Fruit fly (Drosophila melanogaster) whole organism, adult: Measurements from ENCODE around the gene CG2059.

Experiments used
- CG11617 ChIP-seq: fragments of 200-800 bp; sonication (Bioruptor generic); optimal IDR thresholded peaks from 2 replicates; lab custom pipeline; 2017; ENCODE audit warnings: mild to moderate bottlenecking, missing biosample characterization, missing genetic modification reagents, missing genetic modification characterization
- CG12768 ChIP-seq: fragments of 200-800 bp; sonication (Bioruptor generic); optimal IDR thresholded peaks from 2 replicates; lab custom pipeline; 2017; ENCODE audit warnings: missing biosample characterization, missing genetic modification characterization, mild to moderate bottlenecking, moderate library complexity, missing genetic modification reagents
- CG14711 ChIP-seq: fragments of 200-800 bp; sonication (Bioruptor generic); optimal IDR thresholded peaks from 2 replicates; lab custom pipeline; 2018; ENCODE audit warnings: missing biosample characterization, mild to moderate bottlenecking, missing genetic modification characterization, moderate library complexity
- CG1620 ChIP-seq: fragments of 200-800 bp; sonication (Bioruptor generic); optimal IDR thresholded peaks from 2 replicates; lab custom pipeline; 2016; ENCODE audit warnings: missing biosample characterization, missing genetic modification characterization
- CG33017 ChIP-seq: fragments of 200-800 bp; sonication (Bioruptor generic); optimal IDR thresholded peaks from 2 replicates; lab custom pipeline; 2018; ENCODE audit warnings: missing biosample characterization, mild to moderate bottlenecking, missing genetic modification characterization, moderate library complexity
- CG5204 ChIP-seq: fragments of 200-800 bp; sonication (Bioruptor generic); optimal IDR thresholded peaks from 2 replicates; lab custom pipeline; 2016; ENCODE audit warnings: missing biosample characterization, missing genetic modification characterization
- CG7045 ChIP-seq: fragments of 200-800 bp; sonication (Bioruptor generic); optimal IDR thresholded peaks from 2 replicates; lab custom pipeline; 2017; ENCODE audit warnings: missing biosample characterization, mild to moderate bottlenecking, missing genetic modification characterization
- CG7101 ChIP-seq: fragments of 200-800 bp; sonication (Bioruptor generic); optimal IDR thresholded peaks from 2 replicates; lab custom pipeline; 2018; ENCODE audit warnings: missing biosample characterization, mild to moderate bottlenecking, missing genetic modification characterization, moderate library complexity
- Clk ChIP-seq: fragments of 200-800 bp; sonication (Bioruptor generic); optimal IDR thresholded peaks from 2 replicates; lab custom pipeline; 2017; ENCODE audit warnings: missing biosample characterization, missing genetic modification characterization
- Crg-1 ChIP-seq: fragments of 200-800 bp; sonication (Bioruptor generic); optimal IDR thresholded peaks from 2 replicates; lab custom pipeline; 2016; ENCODE audit warnings: missing biosample characterization, missing genetic modification characterization
- Hr96 ChIP-seq: fragments of 200-800 bp; sonication (Bioruptor generic); optimal IDR thresholded peaks from 2 replicates; lab custom pipeline; 2016; ENCODE audit warnings: missing biosample characterization, missing genetic modification characterization
- Mnt ChIP-seq: fragments of 200-800 bp; sonication (Bioruptor generic); optimal IDR thresholded peaks from 2 replicates; lab custom pipeline; 2016; ENCODE audit warnings: missing biosample characterization, mild to moderate bottlenecking, missing genetic modification characterization
- bab1 ChIP-seq: fragments of 200-800 bp; sonication (Bioruptor generic); optimal IDR thresholded peaks from 3 replicates; lab custom pipeline; 2019; ENCODE audit warnings: missing biosample characterization, mild to moderate bottlenecking, missing genetic modification characterization, moderate library complexity
- cic ChIP-seq: fragments of 200-800 bp; sonication (Bioruptor generic); optimal IDR thresholded peaks from 2 replicates; lab custom pipeline; 2017; ENCODE audit warnings: missing biosample characterization, mild to moderate bottlenecking, missing genetic modification characterization, moderate library complexity
- cnc ChIP-seq, 2 experiments: fragments of >200 bp; optimal IDR thresholded peaks; 2 replicates each; lab custom pipeline; 2017
- kay ChIP-seq: fragments of 200-800 bp; sonication (Bioruptor generic); peaks from one replicate; lab custom pipeline; 2016; ENCODE audit warnings: missing biosample characterization, missing genetic modification characterization, borderline replicate concordance
- ovo ChIP-seq: fragments of 200-800 bp; sonication (Bioruptor generic); optimal IDR thresholded peaks from 2 replicates; lab custom pipeline; 2016; ENCODE audit warnings: missing biosample characterization, missing genetic modification characterization
- pad ChIP-seq: fragments of 200-800 bp; sonication (Bioruptor generic); optimal IDR thresholded peaks from 3 replicates; lab custom pipeline; 2017; ENCODE audit warnings: missing biosample characterization, missing genetic modification characterization, mild to moderate bottlenecking, moderate library complexity, missing genetic modification reagents
- tj ChIP-seq: fragments of 200-800 bp; sonication (Bioruptor generic); optimal IDR thresholded peaks from 3 replicates; lab custom pipeline; 2017; ENCODE audit warnings: missing biosample characterization, mild to moderate bottlenecking, missing genetic modification characterization, moderate library complexity
- toe ChIP-seq: fragments of 200-800 bp; sonication (Bioruptor generic); optimal IDR thresholded peaks from 2 replicates; lab custom pipeline; 2016; ENCODE audit warnings: missing biosample characterization, missing genetic modification characterization

The CG2059 gene

DNA sequence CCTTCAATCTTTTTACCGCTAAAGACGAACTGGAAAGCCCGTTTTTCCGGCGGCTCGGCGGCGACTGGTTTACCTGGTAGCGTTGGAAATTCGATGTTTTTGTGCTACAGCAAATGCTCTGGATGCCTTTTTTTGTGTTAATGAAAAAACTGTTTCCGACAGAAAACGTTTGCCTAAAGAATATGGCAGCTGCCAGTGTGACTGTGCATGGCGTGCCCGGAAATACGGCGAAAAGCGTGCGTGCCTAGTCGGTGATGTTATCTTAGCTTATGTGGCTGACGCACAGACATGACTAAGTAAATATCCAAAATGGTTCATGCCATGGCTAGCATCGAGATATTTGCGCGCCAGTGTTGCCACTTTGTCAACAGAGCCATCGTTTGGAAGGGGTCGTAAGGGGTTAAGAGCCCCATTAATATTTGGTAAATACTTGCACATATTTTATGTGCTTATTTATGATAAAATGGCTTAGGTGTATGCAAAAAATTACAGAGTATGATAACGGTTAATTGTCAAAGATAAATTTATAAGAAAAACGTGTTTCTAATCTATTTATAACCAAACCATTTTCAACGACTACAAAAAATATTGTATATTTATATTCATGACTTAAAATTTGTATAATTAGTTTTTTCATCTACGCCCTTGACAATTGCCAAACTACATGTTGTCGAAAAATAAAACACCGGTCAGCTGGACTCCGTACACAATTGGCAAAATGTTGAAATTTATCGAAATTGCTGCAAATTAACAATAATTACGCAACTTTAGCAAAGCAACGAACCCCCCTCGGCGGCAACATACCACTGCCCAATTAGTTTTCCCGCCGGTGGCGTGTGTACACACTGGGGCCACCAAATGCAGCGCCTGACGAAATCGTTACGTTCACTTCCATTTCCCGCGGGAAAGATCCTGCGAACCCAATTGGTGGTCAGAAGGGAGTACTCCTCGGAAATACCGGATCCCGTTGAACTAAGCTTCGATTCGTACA, at the start of gene CG2059:
Gene CG2059 (plus strand): TSS at position 364 of the 991 bp plus-strand sequence.
- TF ChIP-seq Hr96 (peak; percentile 52), toe (GFP tag; lab: Kevin White, UChicago) (peak; percentile 29), cic (GFP tag; lab: Kevin White, UChicago) (no peak), CG12768 (GFP tag; lab: Kevin White, UChicago) (no peak), Clk (GFP tag; lab: Kevin White, UChicago) (no peak), CG33017 (peak; percentile 54), CG7101 (tag; lab: Kevin White, UChicago) (peak; percentile 70), pad (GFP tag; lab: Kevin White, UChicago) (peak; percentile 95), CG5204 (peak; percentile 64), CG1620 (GFP tag; lab: Kevin White, UChicago) (peak; percentile 69), ovo (GFP tag; lab: Kevin White, UChicago) (peak; percentile 76), kay (GFP tag; lab: Kevin White, UChicago) (no peak), Crg-1 (GFP tag; lab: Kevin White, UChicago) (no peak), tj (peak; percentile 4), CG7045 (peak; percentile 18), cnc (optimal IDR thresholded peaks at IDR 0.05; lab: Kevin White, UChicago) (peak; percentile 34 to 59), CG14711 (peak; percentile 62), bab1 (GFP tag; lab: Kevin White, UChicago) (peak; percentile 67), CG11617 (peak; percentile 66), Mnt (GFP tag; lab: Kevin White, UChicago) (peak; percentile 30)

dm6 chrX:7241985-7242627, 44.1 kb upstream of the CG2059 start:
- TF ChIP-seq cnc (optimal IDR thresholded peaks at IDR 0.05; lab: Kevin White, UChicago) (no peak), CG7101 (tag; lab: Kevin White, UChicago) (peak; percentile 37), Crg-1 (GFP tag; lab: Kevin White, UChicago) (peak; percentile 17), toe (GFP tag; lab: Kevin White, UChicago) (peak; percentile 2), CG7045 (no peak), Mnt (GFP tag; lab: Kevin White, UChicago) (peak; percentile 6), pad (GFP tag; lab: Kevin White, UChicago) (peak; percentile 13), kay (GFP tag; lab: Kevin White, UChicago) (no peak), CG12768 (GFP tag; lab: Kevin White, UChicago) (no peak), CG14711 (no peak), CG1620 (GFP tag; lab: Kevin White, UChicago) (peak; percentile 48), ovo (GFP tag; lab: Kevin White, UChicago) (peak; percentile 4), bab1 (GFP tag; lab: Kevin White, UChicago) (peak; percentile 86), Hr96 (peak; percentile 69)

- TF ChIP-seq CG33017 (no peak), CG14711 (no peak), cnc (optimal IDR thresholded peaks at IDR 0.05; lab: Kevin White, UChicago) (no peak), tj (no peak), CG5204 (no peak)
Measured at dm6 chrX:7246070-7246469, 40.1 kb upstream of the CG2059 start.

DNA sequence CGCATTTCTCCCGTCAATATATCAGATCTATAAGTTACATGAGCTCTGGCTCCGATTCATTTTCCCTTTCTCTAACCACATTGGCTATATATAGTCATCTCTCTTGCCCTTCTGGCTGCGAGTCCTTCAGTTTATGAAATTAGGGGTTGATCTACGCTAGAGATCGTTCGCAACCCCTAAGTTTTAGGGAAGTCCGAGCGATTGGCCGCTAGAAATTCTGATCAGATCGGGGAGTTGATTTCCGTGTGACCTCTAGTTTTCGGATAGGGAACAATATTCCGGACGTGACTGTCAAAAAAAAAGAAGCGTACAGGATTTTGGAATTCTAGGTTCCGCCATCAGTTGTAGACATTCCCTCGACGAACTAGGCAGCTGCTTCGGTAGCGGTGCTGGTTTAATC, 33.7 kb upstream of the CG2059 start:
- TF ChIP-seq CG14711 = no peak
- no peak for TF ChIP-seq kay (GFP tag; lab: Kevin White, UChicago)
- TF ChIP-seq CG5204 = no peak
- no peak for TF ChIP-seq cnc (optimal IDR thresholded peaks at IDR 0.05; lab: Kevin White, UChicago)
- TF ChIP-seq pad (GFP tag; lab: Kevin White, UChicago) = no peak
- TF ChIP-seq cic (GFP tag; lab: Kevin White, UChicago) = no peak
- no peak for TF ChIP-seq CG12768 (GFP tag; lab: Kevin White, UChicago)
- TF ChIP-seq tj = no peak
- no peak for TF ChIP-seq bab1 (GFP tag; lab: Kevin White, UChicago)
- no peak for TF ChIP-seq CG7101 (tag; lab: Kevin White, UChicago)
- no peak for TF ChIP-seq CG33017
- no peak for TF ChIP-seq Clk (GFP tag; lab: Kevin White, UChicago)

dm6 chrX:7255153-7255552, 31.0 kb upstream of the CG2059 start:
- TF ChIP-seq bab1 (GFP tag; lab: Kevin White, UChicago) = no peak
- TF ChIP-seq CG7101 (tag; lab: Kevin White, UChicago) = no peak
- TF ChIP-seq CG5204 = no peak
- TF ChIP-seq Clk (GFP tag; lab: Kevin White, UChicago) = no peak
- no peak for TF ChIP-seq CG11617
- TF ChIP-seq CG7045 = no peak
- no peak for TF ChIP-seq Mnt (GFP tag; lab: Kevin White, UChicago)
- TF ChIP-seq CG14711 = no peak
- TF ChIP-seq cic (GFP tag; lab: Kevin White, UChicago) = no peak
- no peak for TF ChIP-seq CG12768 (GFP tag; lab: Kevin White, UChicago)
- no peak for TF ChIP-seq CG1620 (GFP tag; lab: Kevin White, UChicago)
- no peak for TF ChIP-seq Crg-1 (GFP tag; lab: Kevin White, UChicago)
- TF ChIP-seq tj = no peak

dm6 chrX:7266604-7267003, 19.6 kb upstream of the CG2059 start, which contains the start of gene CG1958:
Gene CG1958 (plus strand): TSS chrX:7266904.
- TF ChIP-seq ovo (GFP tag; lab: Kevin White, UChicago) (no peak), CG11617 (no peak), CG33017 (no peak), Clk (GFP tag; lab: Kevin White, UChicago) (no peak), CG12768 (GFP tag; lab: Kevin White, UChicago) (no peak), CG7101 (tag; lab: Kevin White, UChicago) (no peak), pad (GFP tag; lab: Kevin White, UChicago) (no peak), Hr96 (no peak), CG5204 (no peak)
